Worm (Caenorhabditis elegans) whole organism, midembryonic: ENCODE measurements around the gene fbxa-100.

Experiments
- T22C8.4 ChIP-seq: fragments of 200-800 bp; sonication (Bioruptor generic); IDR thresholded peaks from 2 replicates; pipeline ENCODE4 v1.3.6; 2022; ENCODE audit warnings: missing genetic modification characterization, missing compliant biosample characterization
- cog-1 ChIP-seq: sonication (generic microtip); optimal IDR thresholded peaks from 2 replicates; lab custom pipeline; 2016; ENCODE audit warnings: missing genetic modification characterization, missing compliant biosample characterization
- flt-1 ChIP-seq: fragments of 200-800 bp; sonication (Bioruptor generic); IDR thresholded peaks from 2 replicates; pipeline ENCODE4 v1.3.6; 2022; ENCODE audit warnings: missing genetic modification characterization, missing compliant biosample characterization
- klf-2 ChIP-seq: fragments of 200-800 bp; sonication (Bioruptor generic); conservative IDR thresholded peaks from 2 replicates; pipeline ENCODE4 v1.3.6; 2022; ENCODE audit warnings: missing genetic modification reagents, missing genetic modification characterization, missing compliant biosample characterization
- med-1 ChIP-seq: sonication (generic microtip); optimal IDR thresholded peaks from 2 replicates; lab custom pipeline; 2017; ENCODE audit warnings: missing genetic modification characterization, mild to moderate bottlenecking, missing compliant biosample characterization, antibody characterized with exemption, missing genetic modification reagents; ENCODE audit not compliant: insufficient read depth
- ref-1 ChIP-seq: fragments of 200-800 bp; sonication (Bioruptor generic); conservative IDR thresholded peaks from 2 replicates; pipeline ENCODE4 v1.3.6; 2022; ENCODE audit warnings: missing genetic modification reagents, missing genetic modification characterization, missing compliant biosample characterization
- tab-1 ChIP-seq: fragments of 200-800 bp; sonication (Bioruptor generic); IDR thresholded peaks from 2 replicates; pipeline ENCODE4 v1.3.6; 2022; ENCODE audit warnings: missing genetic modification characterization, missing compliant biosample characterization
- ztf-23 ChIP-seq: fragments of 200-800 bp; sonication (Bioruptor generic); IDR thresholded peaks from 2 replicates; pipeline ENCODE4 v1.3.6; 2022; ENCODE audit warnings: missing genetic modification reagents, missing genetic modification characterization, missing compliant biosample characterization
- ztf-29 ChIP-seq: fragments of 200-800 bp; sonication (Bioruptor generic); IDR thresholded peaks from 2 replicates; pipeline ENCODE4 v1.3.6; 2022; ENCODE audit warnings: missing genetic modification reagents, missing genetic modification characterization, missing compliant biosample characterization

fbxa-100 gene

ce11 chrV:16053373-16053772 lies 8.5 kb downstream of the fbxa-100 start, which contains the start of gene F14H3.3:
F14H3.3 (minus strand) TSS chrV:16053473.
- TF ChIP-seq T22C8.4 (GFP tag; lab: Robert Waterston, UW) (no peak), klf-2 (no peak), ztf-29 (GFP tag; lab: Robert Waterston, UW) (no peak), tab-1 (GFP tag; lab: Robert Waterston, UW) (no peak), ref-1 (GFP tag; lab: Robert Waterston, UW) (no peak), cog-1 (tag; lab: Kevin White, UChicago) (no peak), med-1 (GFP tag; lab: Kevin White, UChicago) (no peak), flt-1 (GFP tag; lab: Robert Waterston, UW) (no peak)

ce11 chrV:16049177-16049576 lies 12.7 kb downstream of the fbxa-100 start, which contains the start of gene best-12:
best-12 (plus strand) TSS chrV:16049477.
- TF ChIP-seq med-1 (GFP tag; lab: Kevin White, UChicago) (no peak), klf-2 (no peak), T22C8.4 (GFP tag; lab: Robert Waterston, UW) (no peak), flt-1 (GFP tag; lab: Robert Waterston, UW) (no peak), tab-1 (GFP tag; lab: Robert Waterston, UW) (no peak), ztf-23 (GFP tag; lab: Robert Waterston, UW) (no peak)

ce11 chrV:16047508-16047907 lies 14.4 kb downstream of the fbxa-100 start, which contains the start of gene str-198:
str-198 (plus strand) TSS chrV:16047808.
- no peak for TF ChIP-seq ztf-29 (GFP tag; lab: Robert Waterston, UW)
- no peak for TF ChIP-seq T22C8.4 (GFP tag; lab: Robert Waterston, UW)
- TF ChIP-seq cog-1 (tag; lab: Kevin White, UChicago) = no peak
- TF ChIP-seq ztf-23 (GFP tag; lab: Robert Waterston, UW) = no peak
- no peak for TF ChIP-seq flt-1 (GFP tag; lab: Robert Waterston, UW)
- no peak for TF ChIP-seq ref-1 (GFP tag; lab: Robert Waterston, UW)
- TF ChIP-seq med-1 (GFP tag; lab: Kevin White, UChicago) = no peak
- TF ChIP-seq tab-1 (GFP tag; lab: Robert Waterston, UW) = no peak
- no peak for TF ChIP-seq klf-2

DNA sequence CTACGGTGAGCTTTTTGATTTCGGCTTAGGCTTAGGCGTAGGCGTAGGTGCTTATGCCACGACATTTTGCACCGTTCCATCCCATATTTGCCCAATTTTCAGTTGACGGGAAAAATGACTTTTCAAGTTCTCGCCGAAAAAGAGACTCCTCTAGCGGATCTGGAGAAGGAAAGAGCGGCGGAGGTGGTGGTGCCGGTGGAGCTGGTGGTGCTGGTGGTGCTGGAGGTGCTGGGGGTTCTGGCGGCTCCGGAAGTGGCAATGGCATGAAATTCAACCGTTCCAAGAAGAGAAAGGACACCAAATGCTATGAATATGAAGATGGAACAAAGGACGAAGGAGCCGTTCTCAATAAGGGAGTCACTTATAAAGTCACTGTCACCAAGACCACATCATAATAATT lies 14.8 kb downstream of the fbxa-100 start:
- no peak for TF ChIP-seq T22C8.4 (GFP tag; lab: Robert Waterston, UW)
- TF ChIP-seq klf-2 = no peak
- no peak for TF ChIP-seq cog-1 (tag; lab: Kevin White, UChicago)
- TF ChIP-seq ztf-29 (GFP tag; lab: Robert Waterston, UW) = no peak
- TF ChIP-seq flt-1 (GFP tag; lab: Robert Waterston, UW) = no peak
- no peak for TF ChIP-seq ref-1 (GFP tag; lab: Robert Waterston, UW)

ce11 chrV:16046573-16046972 lies 15.3 kb downstream of the fbxa-100 start, which contains the start of gene ZK285.2:
ZK285.2 (plus strand) TSS chrV:16046873.
- no peak for TF ChIP-seq tab-1 (GFP tag; lab: Robert Waterston, UW)
- TF ChIP-seq T22C8.4 (GFP tag; lab: Robert Waterston, UW) = no peak
- no peak for TF ChIP-seq ref-1 (GFP tag; lab: Robert Waterston, UW)

- TF ChIP-seq flt-1 (GFP tag; lab: Robert Waterston, UW) (no peak), T22C8.4 (GFP tag; lab: Robert Waterston, UW) (no peak), klf-2 (no peak), tab-1 (GFP tag; lab: Robert Waterston, UW) (no peak), cog-1 (tag; lab: Kevin White, UChicago) (no peak), ref-1 (GFP tag; lab: Robert Waterston, UW) (no peak), ztf-29 (GFP tag; lab: Robert Waterston, UW) (no peak), ztf-23 (GFP tag; lab: Robert Waterston, UW) (no peak), med-1 (GFP tag; lab: Kevin White, UChicago) (no peak)
Measured at ce11 chrV:16045837-16046236, 16.1 kb downstream of the fbxa-100 start, which contains the start of gene T10C6.15. T10C6.15 (minus strand) TSS chrV:16045940.

DNA sequence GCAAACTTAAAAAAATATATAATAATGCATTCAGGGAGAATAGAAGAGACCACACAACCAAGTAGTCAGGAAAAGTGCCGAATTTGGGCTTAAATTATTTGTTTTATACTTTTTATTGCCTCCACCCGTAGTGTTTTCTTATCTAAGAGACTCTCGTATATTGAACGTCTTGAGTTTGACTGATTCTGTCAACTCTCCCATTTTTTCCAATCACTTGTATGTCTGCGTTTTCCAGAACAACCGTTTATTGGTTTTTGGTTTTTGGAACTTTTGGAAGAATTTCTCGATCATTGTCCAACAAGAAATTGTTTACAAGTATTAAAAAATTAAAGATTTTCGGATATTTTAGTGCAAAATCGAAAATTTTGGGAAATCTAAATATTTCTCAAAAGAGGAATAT lies 18.2 kb downstream of the fbxa-100 start:
- no peak for TF ChIP-seq klf-2
- TF ChIP-seq cog-1 (tag; lab: Kevin White, UChicago) = no peak
- TF ChIP-seq T22C8.4 (GFP tag; lab: Robert Waterston, UW) = no peak
- TF ChIP-seq ztf-29 (GFP tag; lab: Robert Waterston, UW) = no peak
- no peak for TF ChIP-seq med-1 (GFP tag; lab: Kevin White, UChicago)
- no peak for TF ChIP-seq flt-1 (GFP tag; lab: Robert Waterston, UW)
- TF ChIP-seq ztf-23 (GFP tag; lab: Robert Waterston, UW) = no peak
- no peak for TF ChIP-seq tab-1 (GFP tag; lab: Robert Waterston, UW)
- no peak for TF ChIP-seq ref-1 (GFP tag; lab: Robert Waterston, UW)

- TF ChIP-seq flt-1 (GFP tag; lab: Robert Waterston, UW) (no peak; the same call in 1 of the 2 replicates), tab-1 (GFP tag; lab: Robert Waterston, UW) (no peak), cog-1 (tag; lab: Kevin White, UChicago) (no peak), T22C8.4 (GFP tag; lab: Robert Waterston, UW) (no peak), med-1 (GFP tag; lab: Kevin White, UChicago) (no peak), ztf-29 (GFP tag; lab: Robert Waterston, UW) (no peak), klf-2 (no peak), ztf-23 (GFP tag; lab: Robert Waterston, UW) (no peak), ref-1 (GFP tag; lab: Robert Waterston, UW) (no peak)
Measured at ce11 chrV:16042743-16043014, 19.2 kb downstream of the fbxa-100 start.

ce11 chrV:16041925-16042742 lies 19.8 kb downstream of the fbxa-100 start, which contains the start of the genes his-2 and his-1:
his-2 (minus strand) TSS chrV:16042283.
his-1 (plus strand) TSS chrV:16042520.
- TF ChIP-seq ztf-23 (GFP tag; lab: Robert Waterston, UW) = 0 out of 2 replicates have a peak, but pooled peaks have one; percentile 35
- 0 out of 2 replicates have a peak, but pooled peaks have one; percentile 3 for TF ChIP-seq klf-2
- TF ChIP-seq flt-1 (GFP tag; lab: Robert Waterston, UW) = peak; percentile 81
